Fruit fly (Drosophila melanogaster): ENCODE data around the gene CG3448.

DNA sequence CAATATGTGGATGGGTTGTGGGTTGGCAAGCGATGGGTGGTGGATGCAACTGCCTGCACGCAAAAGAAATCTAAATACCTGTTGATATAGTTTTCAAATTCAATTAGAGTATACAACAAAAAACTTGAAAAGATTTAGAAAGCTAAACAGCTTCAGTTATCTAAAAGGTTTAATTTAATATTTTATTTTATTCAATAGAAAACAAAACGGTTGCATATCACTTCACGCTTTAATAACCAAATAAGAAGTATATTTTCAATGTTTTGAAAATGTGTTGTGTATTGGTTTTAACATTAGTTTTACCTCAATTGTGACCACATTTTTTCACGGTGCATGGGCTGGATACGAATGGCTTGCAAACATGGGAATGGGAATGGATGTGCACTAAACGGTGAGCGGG is 38.3 kb upstream of the CG3448 start:
- TF ChIP-seq CG11902 (GFP tag; optimal IDR thresholded peaks at IDR 0.05) (no peak), CG11294 (GFP tag; IDR thresholded peaks at IDR 0.05) (no peak), Blimp-1 (GFP tag; optimal IDR thresholded peaks at IDR 0.05) (no peak), topi (GFP tag; optimal IDR thresholded peaks at IDR 0.05) (no peak), Ets96B (tag; optimal IDR thresholded peaks at IDR 0.05) (no peak), svp (GFP tag) (no peak)

Data from whole organism, prepupa.